Fruit fly (Drosophila melanogaster): ENCODE data around the gene CapaR.

CapaR gene

dm6 chr3L:21529108-21529507 is 32.9 kb downstream of the CapaR start, which contains the start of gene Arv1:
Gene Arv1, minus strand, starts transcription at chr3L:21529333.
- TF ChIP-seq CG8478 (optimal IDR thresholded peaks at IDR 0.05) = no peak
- no peak for TF ChIP-seq pan (optimal IDR thresholded peaks at IDR 0.05)
- no peak for TF ChIP-seq psq (optimal IDR thresholded peaks at IDR 0.05)
- no peak for TF ChIP-seq Dll (optimal IDR thresholded peaks at IDR 0.05)
- no peak for TF ChIP-seq EcR (GFP tag; optimal IDR thresholded peaks at IDR 0.05)
- TF ChIP-seq usp (GFP tag; optimal IDR thresholded peaks at IDR 0.05) = no peak

dm6 chr3L:21524071-21524889 is 37.7 kb downstream of the CapaR start:
- TF ChIP-seq EcR (GFP tag; optimal IDR thresholded peaks at IDR 0.05) = no peak
- no peak for TF ChIP-seq CG8478 (optimal IDR thresholded peaks at IDR 0.05)
- TF ChIP-seq Dll (optimal IDR thresholded peaks at IDR 0.05) = no peak
- TF ChIP-seq psq (optimal IDR thresholded peaks at IDR 0.05) = no peak
- TF ChIP-seq usp (GFP tag; optimal IDR thresholded peaks at IDR 0.05) = no peak
- TF ChIP-seq pan (optimal IDR thresholded peaks at IDR 0.05) = no peak

- TF ChIP-seq usp (GFP tag; optimal IDR thresholded peaks at IDR 0.05) (no peak), psq (optimal IDR thresholded peaks at IDR 0.05) (no peak), EcR (GFP tag; optimal IDR thresholded peaks at IDR 0.05) (no peak), Dll (optimal IDR thresholded peaks at IDR 0.05) (no peak), CG8478 (optimal IDR thresholded peaks at IDR 0.05) (no peak), pan (optimal IDR thresholded peaks at IDR 0.05) (no peak)
These were observed 38.7 kb downstream of the CapaR start, which contains the start of gene CG7611 for dm6 chr3L:21523059-21523836. Gene CG7611, plus strand, starts transcription at chr3L:21523186.

- TF ChIP-seq Dll (optimal IDR thresholded peaks at IDR 0.05) = no peak
- TF ChIP-seq CG8478 (optimal IDR thresholded peaks at IDR 0.05) = no peak
- TF ChIP-seq usp (GFP tag; optimal IDR thresholded peaks at IDR 0.05) = no peak
- no peak for TF ChIP-seq psq (optimal IDR thresholded peaks at IDR 0.05)
- no peak for TF ChIP-seq pan (optimal IDR thresholded peaks at IDR 0.05)
- no peak for TF ChIP-seq EcR (GFP tag; optimal IDR thresholded peaks at IDR 0.05)
These were observed 43.6 kb downstream of the CapaR start for dm6 chr3L:21518345-21518744.

- TF ChIP-seq usp (GFP tag; optimal IDR thresholded peaks at IDR 0.05) = no peak
- no peak for TF ChIP-seq Dll (optimal IDR thresholded peaks at IDR 0.05)
- no peak for TF ChIP-seq CG8478 (optimal IDR thresholded peaks at IDR 0.05)
- TF ChIP-seq EcR (GFP tag; optimal IDR thresholded peaks at IDR 0.05) = no peak
- no peak for TF ChIP-seq psq (optimal IDR thresholded peaks at IDR 0.05)
- TF ChIP-seq pan (optimal IDR thresholded peaks at IDR 0.05) = no peak
These were observed 45.2 kb downstream of the CapaR start for dm6 chr3L:21516716-21517266.

- no peak for TF ChIP-seq CG8478 (optimal IDR thresholded peaks at IDR 0.05)
- TF ChIP-seq pan (optimal IDR thresholded peaks at IDR 0.05) = no peak
- TF ChIP-seq EcR (GFP tag; optimal IDR thresholded peaks at IDR 0.05) = no peak
- no peak for TF ChIP-seq Dll (optimal IDR thresholded peaks at IDR 0.05)
- no peak for TF ChIP-seq psq (optimal IDR thresholded peaks at IDR 0.05)
- TF ChIP-seq usp (GFP tag; optimal IDR thresholded peaks at IDR 0.05) = no peak
These were observed 45.9 kb downstream of the CapaR start, which contains the start of the genes SAK and Cdk12 for dm6 chr3L:21515823-21516715. Gene SAK, minus strand, starts transcription at chr3L:21515887. Gene Cdk12, plus strand, starts transcription at chr3L:21516306.

dm6 chr3L:21509488-21510122 is 52.4 kb downstream of the CapaR start:
- TF ChIP-seq CG8478 (optimal IDR thresholded peaks at IDR 0.05) = no peak
- TF ChIP-seq usp (GFP tag; optimal IDR thresholded peaks at IDR 0.05) = no peak
- TF ChIP-seq Dll (optimal IDR thresholded peaks at IDR 0.05) = no peak
- no peak for TF ChIP-seq pan (optimal IDR thresholded peaks at IDR 0.05)
- no peak for TF ChIP-seq EcR (GFP tag; optimal IDR thresholded peaks at IDR 0.05)
- TF ChIP-seq psq (optimal IDR thresholded peaks at IDR 0.05) = no peak

All from whole organism.